Fruit fly (Drosophila melanogaster) whole organism, embryonic: ENCODE results near the gene CG6287.

Experiments used
- Awh ChIP-seq: fragments of 200-800 bp; sonication (Bioruptor generic); IDR thresholded peaks from 2 replicates; pipeline ENCODE4, ENCODE4 v1.3.6; 2022; ENCODE audit warnings: missing biosample characterization, missing genetic modification characterization
- Blimp-1 ChIP-seq: fragments of 200-800 bp; sonication (Bioruptor generic); optimal IDR thresholded peaks from 3 replicates; lab custom pipeline; 2018; ENCODE audit warnings: missing biosample characterization, missing genetic modification characterization, mild to moderate bottlenecking, moderate library complexity, missing genetic modification reagents
- CG1832 ChIP-seq: fragments of 200-800 bp; sonication (Bioruptor generic); optimal IDR thresholded peaks from 2 replicates; lab custom pipeline; 2017; ENCODE audit warnings: missing biosample characterization, mild to moderate bottlenecking, missing genetic modification characterization, inconsistent platforms
- CG32767 ChIP-seq: fragments of 200-800 bp; sonication (Bioruptor generic); IDR thresholded peaks from 2 replicates; pipeline ENCODE4 v1.3.6; 2022; ENCODE audit warnings: missing biosample characterization, missing genetic modification characterization
- CG4404 ChIP-seq: fragments of 200-800 bp; sonication (Bioruptor generic); IDR thresholded peaks from 2 replicates; pipeline ENCODE4 v1.3.6; 2022; ENCODE audit warnings: missing biosample characterization, missing genetic modification characterization
- CG7928 ChIP-seq: fragments of 200-800 bp; sonication (Bioruptor generic); optimal IDR thresholded peaks from 2 replicates; lab custom pipeline; 2017; ENCODE audit warnings: missing biosample characterization, mild to moderate bottlenecking, missing genetic modification characterization
- D19A ChIP-seq: fragments of 200-800 bp; optimal IDR thresholded peaks from 3 replicates; lab custom pipeline; 2019; ENCODE audit warnings: missing biosample characterization, mild to moderate bottlenecking, missing genetic modification characterization, moderate library complexity
- Dip3 ChIP-seq: fragments of 200-800 bp; sonication (Bioruptor generic); optimal IDR thresholded peaks from 3 replicates; lab custom pipeline; 2016; ENCODE audit warnings: missing biosample characterization, missing genetic modification characterization
- mam ChIP-seq: fragments of 200-800 bp; sonication (Bioruptor generic); optimal IDR thresholded peaks from 3 replicates; lab custom pipeline; 2016; ENCODE audit warnings: missing biosample characterization, missing genetic modification characterization
- tup ChIP-seq: fragments of 200-800 bp; sonication (Bioruptor generic); optimal IDR thresholded peaks from 2 replicates; lab custom pipeline; 2016; ENCODE audit warnings: missing biosample characterization, mild to moderate bottlenecking, missing genetic modification characterization, moderate library complexity

- TF ChIP-seq CG32767 (GFP tag; lab: Robert Waterston, UW) (no peak), CG7928 (GFP tag; lab: Kevin White, UChicago) (no peak), Dip3 (no peak), CG4404 (no peak), CG1832 (GFP tag; lab: Kevin White, UChicago) (no peak), D19A (tag; lab: Kevin White, UChicago) (no peak), tup (GFP tag; lab: Kevin White, UChicago) (no peak), mam (no peak), Blimp-1 (GFP tag; lab: Kevin White, UChicago) (no peak), Awh (GFP tag; lab: Robert Waterston, UW) (no peak)
Measured at dm6 chr2L:11188395-11189115, 33.0 kb upstream of the CG6287 start.
